Worm (Caenorhabditis elegans) whole organism, midembryonic: Measurements from ENCODE around the gene C03A3.9.

ENCODE experiments used
- cog-1 ChIP-seq: sonication (generic microtip); optimal IDR thresholded peaks from 2 replicates; lab custom pipeline; 2016; ENCODE audit warnings: missing genetic modification characterization, missing compliant biosample characterization
- flt-1 ChIP-seq: fragments of 200-800 bp; sonication (Bioruptor generic); IDR thresholded peaks from 2 replicates; pipeline ENCODE4 v1.3.6; 2022; ENCODE audit warnings: missing genetic modification characterization, missing compliant biosample characterization
- ztf-23 ChIP-seq: fragments of 200-800 bp; sonication (Bioruptor generic); IDR thresholded peaks from 2 replicates; pipeline ENCODE4 v1.3.6; 2022; ENCODE audit warnings: missing genetic modification reagents, missing genetic modification characterization, missing compliant biosample characterization

DNA sequence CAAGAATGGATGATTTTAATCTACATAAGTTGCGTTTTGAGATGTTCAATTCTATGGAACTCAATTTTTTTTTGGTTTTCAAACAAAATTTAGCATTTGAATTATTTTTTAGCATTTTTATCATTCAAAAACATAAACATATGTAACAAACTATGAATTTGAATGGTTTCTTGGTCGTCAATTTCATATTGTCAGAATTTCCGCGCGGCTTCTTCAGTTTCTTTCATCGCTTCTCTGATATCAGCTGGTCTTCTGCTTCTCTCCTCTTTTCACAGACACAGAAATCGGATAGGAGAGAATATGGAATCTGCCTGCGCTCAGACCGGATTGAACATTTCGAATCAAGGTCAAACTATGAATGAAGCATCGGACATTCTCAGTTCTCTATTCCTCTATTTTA lies at the start of gene C03A3.9:
- TF ChIP-seq flt-1 (GFP tag; lab: Robert Waterston, UW) = no peak
- TF ChIP-seq cog-1 (tag; lab: Kevin White, UChicago) = no peak
- TF ChIP-seq ztf-23 (GFP tag; lab: Robert Waterston, UW) = no peak
